Worm (Caenorhabditis elegans) whole organism, L4 larva: ENCODE results near the gene srw-56.

Source experiments
- D1046.2 ChIP-seq: fragments of 200-800 bp; sonication (Bioruptor generic); IDR thresholded peaks from 2 replicates; pipeline ENCODE4 v1.3.6; 2022; ENCODE audit warnings: missing genetic modification characterization, missing compliant biosample characterization
- F10B5.3 ChIP-seq: sonication (generic microtip); optimal IDR thresholded peaks from 2 replicates; lab custom pipeline; 2016; ENCODE audit warnings: mild to moderate bottlenecking, missing genetic modification characterization, missing compliant biosample characterization
- F49E8.2 ChIP-seq: sonication (generic microtip); optimal IDR thresholded peaks from 2 replicates; lab custom pipeline; 2016; ENCODE audit warnings: missing compliant biosample characterization, mild to moderate bottlenecking, missing genetic modification characterization, borderline replicate concordance
- T20F7.1 ChIP-seq: fragments of 200-800 bp; sonication (Bioruptor generic); optimal IDR thresholded peaks from 2 replicates; lab custom pipeline; 2018; ENCODE audit warnings: mild to moderate bottlenecking, missing genetic modification characterization, missing compliant biosample characterization
- Y105C5A.15 ChIP-seq: fragments of 200-800 bp; sonication (Bioruptor generic); IDR thresholded peaks from 2 replicates; pipeline ENCODE4 v1.3.6; 2022; ENCODE audit warnings: missing genetic modification characterization, missing compliant biosample characterization
- aha-1 ChIP-seq: fragments of 150-350 bp; peaks from one replicate; lab custom pipeline; 2014; ENCODE audit warnings: missing biosample characterization, missing genetic modification characterization
- aly-2 ChIP-seq: sonication (generic microtip); optimal IDR thresholded peaks from 2 replicates; lab custom pipeline; 2018; ENCODE audit warnings: missing biosample characterization, missing genetic modification characterization
- ama-1 ChIP-seq: fragments of 150-350 bp; optimal IDR thresholded peaks from 2 replicates; lab custom pipeline; 2014; ENCODE audit warnings: inconsistent platforms, mixed read lengths
- ceh-28 ChIP-seq: fragments of 150-350 bp; optimal IDR thresholded peaks from 2 replicates; lab custom pipeline; 2014; ENCODE audit warnings: missing biosample characterization, missing genetic modification reagents, missing genetic modification characterization
- ceh-32 ChIP-seq: sonication (generic microtip); optimal IDR thresholded peaks from 2 replicates; lab custom pipeline; 2016; ENCODE audit warnings: mild to moderate bottlenecking, missing genetic modification characterization, missing compliant biosample characterization; ENCODE audit not compliant: poor library complexity
- ceh-62 ChIP-seq: sonication (generic microtip); optimal IDR thresholded peaks from 2 replicates; lab custom pipeline; 2017; ENCODE audit warnings: missing biosample characterization, missing genetic modification characterization
- ceh-82 ChIP-seq: sonication (generic microtip); optimal IDR thresholded peaks from 2 replicates; lab custom pipeline; 2017; ENCODE audit warnings: missing biosample characterization, missing genetic modification characterization
- ces-1 ChIP-seq: fragments of 150-350 bp; sonication (generic microtip); optimal IDR thresholded peaks from 4 replicates; lab custom pipeline; 2014; ENCODE audit warnings: missing biosample characterization, missing genetic modification reagents, missing genetic modification characterization
- ctbp-1 ChIP-seq: fragments of 200-800 bp; sonication (Bioruptor generic); IDR thresholded peaks from 2 replicates; pipeline ENCODE4 v1.3.6; 2022; ENCODE audit warnings: missing genetic modification reagents, missing genetic modification characterization, missing compliant biosample characterization
- daf-19 ChIP-seq: fragments of 200-800 bp; sonication (Bioruptor generic); conservative IDR thresholded peaks from 2 replicates; pipeline ENCODE4 v1.3.6; 2022; ENCODE audit warnings: missing genetic modification characterization, missing compliant biosample characterization
- daf-8 ChIP-seq: fragments of 200-800 bp; sonication (Bioruptor generic); IDR thresholded peaks from 2 replicates; pipeline ENCODE4 v1.3.6; 2022; ENCODE audit warnings: missing genetic modification characterization, missing compliant biosample characterization
- dmd-8 ChIP-seq: fragments of 200-800 bp; sonication (Bioruptor generic); IDR thresholded peaks from 2 replicates; pipeline ENCODE4 v1.3.6; 2022; ENCODE audit warnings: missing genetic modification characterization, missing compliant biosample characterization
- dpl-1 ChIP-seq: fragments of 150-350 bp; optimal IDR thresholded peaks from 2 replicates; lab custom pipeline; 2014; ENCODE audit warnings: missing biosample characterization, missing genetic modification reagents, missing genetic modification characterization
- dve-1 ChIP-seq: sonication (generic microtip); optimal IDR thresholded peaks from 2 replicates; lab custom pipeline; 2017; ENCODE audit warnings: antibody characterized with exemption, mild to moderate bottlenecking, missing genetic modification characterization, missing compliant biosample characterization; ENCODE audit not compliant: insufficient read depth
- egl-43 ChIP-seq: fragments of 200-800 bp; sonication (Bioruptor generic); IDR thresholded peaks from 2 replicates; pipeline ENCODE4 v1.3.6; 2022; ENCODE audit warnings: missing genetic modification reagents, missing genetic modification characterization, missing compliant biosample characterization
- gei-8 ChIP-seq: fragments of 200-800 bp; sonication (Bioruptor generic); optimal IDR thresholded peaks from 2 replicates; lab custom pipeline; 2018; ENCODE audit warnings: mild to moderate bottlenecking, missing genetic modification characterization, missing compliant biosample characterization
- hlh-11 ChIP-seq: fragments of 200-800 bp; sonication (Bioruptor generic); optimal IDR thresholded peaks from 2 replicates; lab custom pipeline; 2018; ENCODE audit warnings: mild to moderate bottlenecking, missing genetic modification characterization, missing compliant biosample characterization
- lim-7 ChIP-seq: fragments of 200-800 bp; sonication (Bioruptor generic); IDR thresholded peaks from 2 replicates; pipeline ENCODE4 v1.3.6; 2022; ENCODE audit warnings: missing genetic modification characterization, missing compliant biosample characterization
- lin-15B ChIP-seq: fragments of 150-350 bp; sonication (generic microtip); optimal IDR thresholded peaks from 3 replicates; lab custom pipeline; 2014; ENCODE audit warnings: missing biosample characterization, missing genetic modification characterization
- lin-39 ChIP-seq: fragments of 150-350 bp; optimal IDR thresholded peaks from 2 replicates; lab custom pipeline; 2014; ENCODE audit warnings: missing biosample characterization, missing genetic modification reagents, missing genetic modification characterization
- mdt-29 ChIP-seq: fragments of 200-800 bp; sonication (Bioruptor generic); IDR thresholded peaks from 2 replicates; pipeline ENCODE4 v1.3.6; 2022; ENCODE audit warnings: missing genetic modification reagents, missing genetic modification characterization, missing compliant biosample characterization
- nhr-10 ChIP-seq: fragments of 150-350 bp; optimal IDR thresholded peaks from 2 replicates; lab custom pipeline; 2014; ENCODE audit warnings: missing biosample characterization, missing genetic modification characterization
- nhr-11 ChIP-seq: fragments of 150-350 bp; optimal IDR thresholded peaks from 2 replicates; lab custom pipeline; 2014; ENCODE audit warnings: missing biosample characterization, missing genetic modification characterization
- nhr-111 ChIP-seq: fragments of 200-800 bp; sonication (Bioruptor generic); optimal IDR thresholded peaks from 2 replicates; lab custom pipeline; 2018; ENCODE audit warnings: mild to moderate bottlenecking, missing genetic modification characterization, missing compliant biosample characterization
- nhr-25 ChIP-seq: sonication (generic microtip); optimal IDR thresholded peaks from 2 replicates; lab custom pipeline; 2017; ENCODE audit warnings: missing genetic modification characterization, mild to moderate bottlenecking, missing compliant biosample characterization, antibody characterized with exemption, moderate library complexity, borderline replicate concordance; ENCODE audit not compliant: insufficient read depth
- nhr-28 ChIP-seq: fragments of 150-350 bp; optimal IDR thresholded peaks from 2 replicates; lab custom pipeline; 2014; ENCODE audit warnings: missing biosample characterization, missing genetic modification characterization
- skn-1 ChIP-seq: fragments of 150-350 bp; optimal IDR thresholded peaks from 2 replicates; lab custom pipeline; 2014; ENCODE audit warnings: missing biosample characterization, missing genetic modification characterization
- snpc-4 ChIP-seq: fragments of 150-350 bp; optimal IDR thresholded peaks from 2 replicates; lab custom pipeline; 2014; ENCODE audit warnings: missing biosample characterization, missing genetic modification characterization
- spr-1 ChIP-seq: sonication (generic microtip); optimal IDR thresholded peaks from 2 replicates; lab custom pipeline; 2016; ENCODE audit warnings: mild to moderate bottlenecking, missing genetic modification characterization, missing compliant biosample characterization
- spr-3 ChIP-seq: fragments of 200-800 bp; sonication (Bioruptor generic); optimal IDR thresholded peaks from 2 replicates; lab custom pipeline; 2018; ENCODE audit warnings: mild to moderate bottlenecking, missing genetic modification characterization, missing compliant biosample characterization
- tag-97 ChIP-seq: fragments of 200-800 bp; sonication (Bioruptor generic); IDR thresholded peaks from 2 replicates; pipeline ENCODE4 v1.3.6; 2022; ENCODE audit warnings: missing genetic modification characterization, missing compliant biosample characterization
- tra-1 ChIP-seq: fragments of 200-800 bp; sonication (Bioruptor generic); IDR thresholded peaks from 2 replicates; pipeline ENCODE4 v1.3.6; 2022; ENCODE audit warnings: missing genetic modification reagents, missing genetic modification characterization, missing compliant biosample characterization
- unc-130 ChIP-seq: sonication (generic microtip); optimal IDR thresholded peaks from 2 replicates; lab custom pipeline; 2016; ENCODE audit warnings: missing genetic modification reagents, missing genetic modification characterization, missing compliant biosample characterization
- unc-39 ChIP-seq: sonication (generic microtip); optimal IDR thresholded peaks from 2 replicates; lab custom pipeline; 2017; ENCODE audit warnings: missing biosample characterization, missing genetic modification characterization
- unc-62 ChIP-seq, 3 experiments: fragments of 150-350 bp in 1 of 3; sonication (generic microtip); optimal IDR thresholded peaks in 2 of 3; peaks in 1 of 3; 1 replicate in 1 of 3; 2 replicates in 2 of 3; lab custom pipeline; 2014 to 2017; ENCODE audit warnings: missing biosample characterization in 3 of 3, missing genetic modification characterization in 3 of 3, missing genetic modification reagents in 3 of 3, missing genotype in 1 of 3
- vab-7 ChIP-seq: fragments of 200-800 bp; sonication (Bioruptor generic); IDR thresholded peaks from 2 replicates; pipeline ENCODE4 v1.3.6; 2022; ENCODE audit warnings: missing genetic modification reagents, missing genetic modification characterization, missing compliant biosample characterization
- ztf-7 ChIP-seq: fragments of 150-350 bp; optimal IDR thresholded peaks from 2 replicates; lab custom pipeline; 2014; ENCODE audit warnings: missing biosample characterization, missing genetic modification characterization

srw-56 gene

ce11 chrV:16000433-16000832 lies 47.8 kb upstream of the srw-56 start, which contains the start of gene nhr-50 (continued):
- TF ChIP-seq ceh-82 (tag; lab: Kevin White, UChicago): no peak
- TF ChIP-seq T20F7.1 (GFP tag; lab: Kevin White, UChicago): no peak
- no peak for TF ChIP-seq spr-1
- TF ChIP-seq dmd-8 (GFP tag; lab: Robert Waterston, UW): no peak
- no peak for TF ChIP-seq egl-43
- no peak for TF ChIP-seq tra-1 (GFP tag; lab: Robert Waterston, UW)
- no peak for TF ChIP-seq unc-130 (GFP tag; lab: Kevin White, UChicago)
- TF ChIP-seq Y105C5A.15 (GFP tag; lab: Robert Waterston, UW): no peak
- TF ChIP-seq nhr-111 (GFP tag; lab: Kevin White, UChicago): no peak
- TF ChIP-seq F49E8.2 (tag; lab: Kevin White, UChicago): no peak
- TF ChIP-seq ceh-32 (tag; lab: Kevin White, UChicago): no peak
- TF ChIP-seq ceh-62: no peak
- TF ChIP-seq F10B5.3 (tag; lab: Kevin White, UChicago): no peak
- TF ChIP-seq unc-62 (GFP tag; optimal IDR thresholded peaks at IDR 0.05 in 1 of 2; lab: Kevin White, UChicago): peak in 1 of 2 experiments; percentile 1
- TF ChIP-seq unc-62 (tag; optimal IDR thresholded peaks at IDR 0.05; lab: Kevin White, UChicago): no peak
- TF ChIP-seq unc-39 (tag; lab: Kevin White, UChicago): no peak
- peak; percentile 39 for TF ChIP-seq aha-1
- no peak for TF ChIP-seq gei-8
- no peak for TF ChIP-seq nhr-25 (tag; lab: Kevin White, UChicago)

- TF ChIP-seq snpc-4 (tag; lab: Kevin White, UChicago): no peak
- no peak for TF ChIP-seq spr-3 (GFP tag; lab: Kevin White, UChicago)
- peak; percentile 24 for TF ChIP-seq aha-1
Measured at ce11 chrV:15996655-15997186, 44.1 kb upstream of the srw-56 start, which contains the start of the genes C06C6.9 and C06C6.8. TSS of gene C06C6.9 (minus strand) at chrV:15996755. TSS of gene C06C6.8 (plus strand) at chrV:15997136.

ce11 chrV:15991850-15992249 lies 39.2 kb upstream of the srw-56 start, which contains the start of gene C06C6.7:
TSS of gene C06C6.7 (plus strand) at chrV:15992150.
- TF ChIP-seq aha-1: peak; percentile 2
- TF ChIP-seq, all 104 proteins: peak for 1; not testable (repeated sequence) for 103

- TF ChIP-seq ceh-28 (tag; lab: Kevin White, UChicago): no peak
- TF ChIP-seq aha-1: peak; percentile 15
- TF ChIP-seq skn-1 (tag; lab: Kevin White, UChicago): no peak
Measured at ce11 chrV:15988074-15988473, 35.4 kb upstream of the srw-56 start, which contains the start of gene F36G9.15. TSS of gene F36G9.15 (minus strand) at chrV:15988174.

ce11 chrV:15982733-15983344 lies 30.2 kb upstream of the srw-56 start, which contains the start of the genes fbxa-99 and F36G9.13:
TSS of gene fbxa-99 (minus strand) at chrV:15982854.
TSS of gene F36G9.13 (plus strand) at chrV:15983294.
- TF ChIP-seq ama-1 (lab: Kevin White, UChicago) (no peak), daf-8 (GFP tag; lab: Robert Waterston, UW) (no peak), dve-1 (tag; lab: Kevin White, UChicago) (no peak), aly-2 (tag; lab: Kevin White, UChicago) (no peak), ztf-7 (tag; lab: Kevin White, UChicago) (no peak), tag-97 (GFP tag; lab: Robert Waterston, UW) (no peak), dpl-1 (GFP tag; lab: Kevin White, UChicago) (no peak), vab-7 (GFP tag; lab: Robert Waterston, UW) (no peak), ceh-82 (tag; lab: Kevin White, UChicago) (no peak), nhr-11 (tag; lab: Kevin White, UChicago) (no peak), unc-130 (GFP tag; lab: Kevin White, UChicago) (no peak), gei-8 (no peak), nhr-28 (tag; lab: Kevin White, UChicago) (peak; percentile 48), ctbp-1 (GFP tag; lab: Robert Waterston, UW) (no peak), mdt-29 (GFP tag; lab: Robert Waterston, UW) (no peak), D1046.2 (GFP tag; lab: Robert Waterston, UW) (no peak), aha-1 (no peak), lin-15B (tag; lab: Kevin White, UChicago) (no peak), daf-19 (GFP tag; lab: Robert Waterston, UW) (no peak), lim-7 (GFP tag; lab: Robert Waterston, UW) (no peak), nhr-10 (tag; lab: Kevin White, UChicago) (no peak), hlh-11 (tag; lab: Kevin White, UChicago) (peak; percentile 21), lin-39 (no peak), spr-1 (no peak), unc-39 (tag; lab: Kevin White, UChicago) (no peak), dmd-8 (GFP tag; lab: Robert Waterston, UW) (no peak), ces-1 (no peak)
